Worm (Caenorhabditis elegans) whole organism, L1 larva: ENCODE measurements around the gene hdl-1.

ENCODE experiments used
- blmp-1 ChIP-seq: fragments of 150-350 bp; optimal IDR thresholded peaks from 2 replicates; lab custom pipeline; 2014; ENCODE audit warnings: missing biosample characterization, missing genetic modification characterization
- ces-1 ChIP-seq: fragments of 150-350 bp; optimal IDR thresholded peaks from 2 replicates; lab custom pipeline; 2014; ENCODE audit warnings: missing biosample characterization, missing genetic modification reagents, missing genetic modification characterization
- efl-1 ChIP-seq, 4 experiments: fragments of 150-350 bp; optimal IDR thresholded peaks in 3 of 4; peaks in 1 of 4; 1 replicate in 1 of 4; 2 replicates in 3 of 4; lab custom pipeline; 2014; ENCODE audit warnings: missing biosample characterization in 2 of 4, missing genetic modification characterization in 2 of 4, missing genetic modification reagents in 2 of 4
- egl-27 ChIP-seq, 2 experiments: fragments of 150-350 bp in 1 of 2; sonication (generic microtip); optimal IDR thresholded peaks; 3 replicates each; lab custom pipeline; 2017 to 2018; ENCODE audit warnings: missing biosample characterization in 2 of 2, missing genetic modification characterization in 2 of 2, missing genetic modification reagents in 2 of 2
- elt-2 ChIP-seq: sonication (generic microtip); optimal IDR thresholded peaks from 2 replicates; lab custom pipeline; 2016; ENCODE audit warnings: missing genetic modification characterization, mild to moderate bottlenecking, inconsistent platforms, missing compliant biosample characterization, missing genetic modification reagents
- elt-3 ChIP-seq, 6 experiments: fragments of 150-350 bp in 1 of 6; sonication (generic microtip); optimal IDR thresholded peaks; 2 replicates each; lab custom pipeline; 2017 to 2018; ENCODE audit warnings: missing biosample characterization in 6 of 6, missing genetic modification characterization in 6 of 6, inconsistent platforms in 1 of 6
- fkh-10 ChIP-seq: sonication (generic microtip); optimal IDR thresholded peaks from 2 replicates; lab custom pipeline; 2017; ENCODE audit warnings: missing biosample characterization, missing genetic modification reagents, missing genetic modification characterization
- fkh-4 ChIP-seq: sonication (generic microtip); optimal IDR thresholded peaks from 2 replicates; lab custom pipeline; 2016; ENCODE audit warnings: missing compliant biosample characterization, missing genetic modification characterization, borderline replicate concordance
- lin-13 ChIP-seq: fragments of 150-350 bp; optimal IDR thresholded peaks from 2 replicates; lab custom pipeline; 2014; ENCODE audit warnings: missing biosample characterization, missing genetic modification reagents, missing genetic modification characterization
- lin-14 ChIP-seq: fragments of 200-800 bp; sonication (Bioruptor generic); optimal IDR thresholded peaks from 2 replicates; lab custom pipeline; 2018; ENCODE audit warnings: mild to moderate bottlenecking, missing genetic modification characterization, moderate library complexity, missing compliant biosample characterization
- lin-35 ChIP-seq, 2 experiments: fragments of 150-350 bp; optimal IDR thresholded peaks; 2 replicates each; lab custom pipeline; 2014; ENCODE audit warnings: missing biosample characterization in 2 of 2, missing genetic modification characterization in 2 of 2, missing genetic modification reagents in 2 of 2
- nhr-12 ChIP-seq: sonication (generic microtip); optimal IDR thresholded peaks from 2 replicates; lab custom pipeline; 2017; ENCODE audit warnings: missing biosample characterization, missing genetic modification characterization
- nhr-20 ChIP-seq: sonication (generic microtip); optimal IDR thresholded peaks from 2 replicates; lab custom pipeline; 2016; ENCODE audit warnings: mild to moderate bottlenecking, missing genetic modification characterization, missing compliant biosample characterization
- nhr-71 ChIP-seq: sonication (generic microtip); optimal IDR thresholded peaks from 2 replicates; lab custom pipeline; 2016; ENCODE audit warnings: mild to moderate bottlenecking, missing genetic modification characterization, moderate library complexity, missing compliant biosample characterization
- nhr-85 ChIP-seq: sonication (generic microtip); peaks from one replicate; lab custom pipeline; 2016; ENCODE audit warnings: missing genetic modification characterization, inconsistent platforms, missing compliant biosample characterization
- snpc-4 ChIP-seq: fragments of 150-350 bp; optimal IDR thresholded peaks from 2 replicates; lab custom pipeline; 2014; ENCODE audit warnings: missing biosample characterization, missing genetic modification characterization
- snu-23 ChIP-seq: sonication (generic microtip); optimal IDR thresholded peaks from 2 replicates; lab custom pipeline; 2016; ENCODE audit warnings: missing genetic modification characterization, missing compliant biosample characterization
- sup-37 ChIP-seq: fragments of 200-800 bp; sonication (Bioruptor generic); optimal IDR thresholded peaks from 2 replicates; lab custom pipeline; 2018; ENCODE audit warnings: mild to moderate bottlenecking, missing genetic modification characterization, missing compliant biosample characterization
- unc-30 ChIP-seq: sonication (generic microtip); optimal IDR thresholded peaks from 2 replicates; lab custom pipeline; 2017; ENCODE audit warnings: missing biosample characterization, missing genetic modification characterization
- zip-4 ChIP-seq: fragments of 200-800 bp; sonication (Bioruptor generic); optimal IDR thresholded peaks from 2 replicates; lab custom pipeline; 2018; ENCODE audit warnings: mild to moderate bottlenecking, missing genetic modification characterization, moderate library complexity, missing compliant biosample characterization

The hdl-1 gene

ce11 chrIV:11901215-11901614 lies 48.4 kb downstream of the hdl-1 start (continued):
- TF ChIP-seq sup-37 (GFP tag; lab: Kevin White, UChicago) (no peak), lin-13 (no peak), nhr-85 (tag; lab: Kevin White, UChicago) (peak; percentile 6), zip-4 (GFP tag; lab: Kevin White, UChicago) (no peak), fkh-4 (no peak), elt-2 (no peak)
- TF ChIP-seq, all 84 proteins: peak for 9

- peak; percentile 14 for TF ChIP-seq nhr-85 (tag; lab: Kevin White, UChicago)
- TF ChIP-seq egl-27 (tag; optimal IDR thresholded peaks at IDR 0.05; lab: Kevin White, UChicago), result no peak
- TF ChIP-seq, all 84 proteins: peak for 1
Measured at ce11 chrIV:11900399-11900798, 49.2 kb downstream of the hdl-1 start.

- TF ChIP-seq nhr-71 (tag; lab: Kevin White, UChicago) (peak; percentile 48), fkh-10 (GFP tag; lab: Kevin White, UChicago) (no peak), elt-3 (tag; optimal IDR thresholded peaks at IDR 0.05; lab: Kevin White, UChicago) (peak in 2 of 6 experiments; percentile 8 to 30), unc-30 (tag; lab: Kevin White, UChicago) (no peak), nhr-20 (tag; lab: Kevin White, UChicago) (peak; percentile 28), ces-1 (no peak), nhr-85 (tag; lab: Kevin White, UChicago) (peak; percentile 72), blmp-1 (tag; lab: Kevin White, UChicago) (peak; percentile 62)
- TF ChIP-seq, all 84 proteins: peak for 5
Measured at ce11 chrIV:11899358-11899757, 50.3 kb downstream of the hdl-1 start, which contains the start of gene nhr-43. nhr-43 (plus strand) TSS chrIV:11899590.

ce11 chrIV:11897710-11898109 lies 51.9 kb downstream of the hdl-1 start:
- TF ChIP-seq lin-35 (GFP tag; optimal IDR thresholded peaks at IDR 0.05; lab: Kevin White, UChicago), result peak in 1 of 2 experiments; percentile 41
- TF ChIP-seq efl-1 (optimal IDR thresholded peaks at IDR 0.05; lab: Kevin White, UChicago), result no peak
- TF ChIP-seq efl-1 (GFP tag; optimal IDR thresholded peaks at IDR 0.05 in 1 of 2; lab: Kevin White, UChicago), result peak in 1 of 2 experiments; percentile 64
- peak; percentile 33 for TF ChIP-seq lin-14
- peak; percentile 76 for TF ChIP-seq nhr-85 (tag; lab: Kevin White, UChicago)
- TF ChIP-seq nhr-12, result no peak
- peak; percentile 14 for TF ChIP-seq snu-23
- peak in 2 of 6 experiments; percentile 12 to 47 for TF ChIP-seq elt-3 (tag; optimal IDR thresholded peaks at IDR 0.05; lab: Kevin White, UChicago)
- TF ChIP-seq blmp-1 (tag; lab: Kevin White, UChicago), result peak; percentile 34
- peak; percentile 67 for TF ChIP-seq nhr-20 (tag; lab: Kevin White, UChicago)
- TF ChIP-seq snpc-4 (tag; lab: Kevin White, UChicago), result no peak
